Fruit fly (Drosophila melanogaster): ENCODE measurements around the gene CG17270.
A peak's percentile ranks its signal among the peaks of the same experiment; 100 is the strongest.

Gene CG17270

DNA sequence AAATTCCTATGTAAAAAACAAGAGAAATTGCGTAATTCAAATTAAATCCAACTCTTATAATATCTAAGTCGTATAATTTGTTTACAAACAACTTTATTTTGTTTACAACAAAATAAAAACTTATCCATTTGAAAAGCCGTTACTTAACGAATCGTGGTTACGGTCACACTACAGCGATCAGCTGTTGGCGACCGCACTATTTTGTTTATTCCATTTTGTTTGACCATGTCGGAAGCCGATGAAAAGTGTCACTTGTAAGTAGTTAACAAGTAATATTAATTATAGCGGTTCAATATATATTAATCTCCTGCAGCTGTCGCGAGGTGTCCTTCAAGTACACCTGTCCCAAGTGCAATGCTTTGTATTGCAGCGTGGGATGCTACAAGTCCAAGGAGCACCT, 12.2 kb upstream of the CG17270 start, which contains the start of gene CG31223:
CG31223 (plus strand) TSS at position 165 of the 400 bp plus-strand sequence.
- TF ChIP-seq CTCF (optimal IDR thresholded peaks at IDR 0.05) (no peak), CG8478 (optimal IDR thresholded peaks at IDR 0.05) (no peak)

DNA sequence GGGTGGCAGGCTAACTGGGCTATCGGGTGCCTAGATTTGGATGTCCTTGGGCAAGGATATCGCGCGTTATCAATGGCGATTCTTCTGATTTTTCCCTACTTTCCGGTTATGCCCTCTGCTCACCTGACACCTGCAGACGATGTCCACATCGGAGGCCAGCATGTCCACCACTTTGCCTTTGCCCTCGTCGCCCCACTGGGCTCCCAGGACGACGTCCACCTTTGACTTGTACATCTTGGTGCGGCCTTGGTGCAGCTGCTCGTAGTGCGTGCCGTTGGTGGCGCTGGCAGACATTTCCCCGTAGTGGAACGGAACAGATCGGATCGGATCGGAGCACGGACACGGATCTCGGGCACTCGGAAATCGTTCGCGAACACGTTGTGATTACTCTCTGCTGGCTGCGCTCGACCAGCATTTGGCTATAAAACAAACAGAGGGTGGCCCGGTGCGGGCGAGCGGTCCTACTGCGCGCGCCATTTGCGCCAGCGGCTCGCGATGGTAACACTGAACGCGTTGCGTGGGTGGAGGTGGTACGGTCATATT, 11.5 kb upstream of the CG17270 start, which contains the start of gene Adss:
Adss (minus strand) TSS at position 428 of the 543 bp plus-strand sequence.
- TF ChIP-seq CTCF (optimal IDR thresholded peaks at IDR 0.05) = peak; percentile 2 to 8
- no peak for TF ChIP-seq CG8478 (optimal IDR thresholded peaks at IDR 0.05)

DNA sequence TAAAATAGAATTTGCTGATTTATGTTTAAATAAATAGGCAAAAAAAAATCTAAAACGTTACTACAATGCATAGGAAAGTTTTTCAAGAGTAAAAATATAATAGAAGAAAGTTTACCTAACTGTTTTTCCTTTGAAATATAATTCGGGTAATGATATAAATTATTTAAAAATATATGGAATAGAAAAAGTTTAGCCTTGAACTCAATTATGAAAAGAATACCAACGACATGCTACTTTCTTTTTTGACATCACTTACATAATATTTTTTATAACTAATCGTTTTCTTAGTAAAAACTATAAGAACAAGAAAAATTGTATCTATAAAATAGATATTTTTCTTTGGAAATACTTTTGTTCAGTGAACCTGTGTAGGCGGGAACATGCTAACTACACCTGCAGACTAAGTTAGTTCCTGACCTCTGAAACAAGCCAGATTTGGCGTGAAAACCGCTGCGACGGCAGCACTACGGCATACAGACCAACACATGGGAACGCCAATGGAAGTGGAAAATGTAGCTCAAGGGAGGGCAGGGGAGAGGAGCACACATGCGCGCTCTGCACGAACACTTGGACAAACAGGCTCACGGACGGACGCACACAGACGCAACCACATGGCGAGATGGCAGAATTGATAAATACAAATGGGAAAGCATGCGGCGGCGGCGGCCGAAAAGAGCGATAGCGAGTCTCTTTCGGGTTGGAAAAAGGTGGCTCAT, 10.8 kb upstream of the CG17270 start:
- TF ChIP-seq CTCF (optimal IDR thresholded peaks at IDR 0.05) (no peak), CG8478 (optimal IDR thresholded peaks at IDR 0.05) (no peak)

DNA sequence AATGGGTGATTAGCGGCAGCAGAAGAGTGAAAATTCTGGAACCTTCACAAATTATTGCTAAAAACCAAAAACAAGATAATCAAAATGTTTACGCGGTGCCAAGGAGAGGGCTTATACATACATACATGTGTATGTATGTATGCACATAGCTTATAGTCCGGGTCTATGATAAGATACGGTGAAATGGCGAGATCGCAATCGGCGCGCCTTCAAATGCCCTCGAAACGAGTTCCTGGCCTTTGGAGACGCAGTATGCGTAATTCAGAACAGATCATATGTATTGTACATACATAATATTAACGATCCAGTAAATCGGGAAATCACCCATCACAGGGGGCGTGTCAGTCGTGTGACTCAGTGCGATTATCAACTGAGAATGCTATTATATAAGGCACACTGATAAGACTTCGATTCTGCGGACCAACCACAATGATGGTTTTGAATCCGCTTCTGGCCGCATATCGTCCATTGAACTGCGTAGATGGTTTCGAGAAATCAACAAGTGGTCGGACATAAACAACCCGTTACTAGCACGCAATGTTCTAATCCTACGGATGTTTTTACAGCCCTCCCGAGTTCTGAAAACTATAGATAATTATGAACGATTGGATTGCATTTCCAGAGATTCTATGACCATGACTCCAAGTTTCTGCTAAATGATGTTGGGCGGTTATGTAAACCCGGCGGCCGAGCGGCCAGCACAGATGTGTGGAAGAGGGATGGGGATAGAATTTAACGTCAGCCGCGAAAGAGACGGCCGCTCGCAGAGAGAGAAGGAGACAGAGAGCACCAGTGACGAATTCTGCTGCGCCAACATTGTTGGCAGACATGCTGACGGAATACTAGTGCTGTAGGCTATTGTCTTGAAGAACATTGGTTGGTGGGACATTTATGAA, 10.0 kb upstream of the CG17270 start:
- peak in 1 of 2 experiments; percentile 12 for TF ChIP-seq CTCF (optimal IDR thresholded peaks at IDR 0.05)
- TF ChIP-seq CG8478 (optimal IDR thresholded peaks at IDR 0.05) = no peak

DNA sequence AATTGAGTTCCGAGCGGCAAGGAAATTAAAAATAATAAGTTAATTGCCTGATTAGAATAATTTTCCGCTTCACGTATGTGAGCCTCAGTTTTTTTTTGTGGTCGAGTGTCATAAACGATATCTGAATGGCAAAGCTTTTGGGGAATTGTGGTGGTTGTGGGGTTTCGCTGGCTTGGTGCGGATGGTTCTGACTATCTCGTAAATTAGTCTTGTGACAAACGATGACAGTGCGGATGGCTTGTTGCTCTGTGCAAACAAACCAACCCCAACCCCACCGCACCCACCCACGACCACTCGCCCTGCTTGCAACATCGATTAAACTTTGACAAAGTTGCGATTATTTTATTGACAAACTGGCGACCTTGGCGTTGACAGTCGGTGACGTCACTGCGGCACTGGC, 8.2 kb upstream of the CG17270 start:
- no peak for TF ChIP-seq CG8478 (optimal IDR thresholded peaks at IDR 0.05)
- TF ChIP-seq CTCF (optimal IDR thresholded peaks at IDR 0.05) = no peak

DNA sequence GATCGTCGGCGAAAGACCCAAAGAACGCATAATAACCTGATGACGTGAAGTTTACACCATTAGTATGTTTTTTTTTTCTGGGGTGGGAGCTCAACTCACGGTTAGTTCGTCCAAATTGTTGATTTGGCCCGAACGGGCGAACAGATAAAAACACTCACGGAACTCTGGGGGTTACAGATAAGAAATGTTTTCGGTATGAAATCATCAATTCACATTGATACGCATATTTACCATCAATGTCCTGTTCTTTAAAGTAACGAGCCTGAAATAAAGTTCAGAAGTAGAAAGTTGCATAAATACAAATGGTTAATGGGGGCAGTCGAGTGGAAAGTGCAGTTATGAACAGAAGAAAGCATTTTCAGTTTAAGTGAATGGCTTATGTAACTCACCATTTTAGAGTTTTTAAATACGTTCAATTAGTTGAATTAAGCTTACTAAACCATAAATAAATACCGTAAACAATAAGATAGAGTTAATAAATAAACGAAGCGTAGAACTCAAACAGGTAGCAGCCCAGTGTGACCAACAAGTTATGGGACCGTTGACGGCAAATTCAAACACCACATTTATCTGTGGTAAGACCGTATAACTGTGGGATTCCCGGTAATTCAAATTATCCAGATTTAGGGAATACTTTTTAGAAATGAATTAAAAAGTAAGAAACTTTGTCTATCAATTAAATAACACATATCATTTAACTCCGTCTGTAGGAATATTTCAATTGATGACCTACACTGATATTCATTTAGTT, 5.2 kb upstream of the CG17270 start, which contains the start of gene CG17272:
CG17272 (minus strand) TSS at position 536 of the 751 bp plus-strand sequence.
- no peak for TF ChIP-seq CG8478 (optimal IDR thresholded peaks at IDR 0.05)
- no peak for TF ChIP-seq CTCF (optimal IDR thresholded peaks at IDR 0.05)

DNA sequence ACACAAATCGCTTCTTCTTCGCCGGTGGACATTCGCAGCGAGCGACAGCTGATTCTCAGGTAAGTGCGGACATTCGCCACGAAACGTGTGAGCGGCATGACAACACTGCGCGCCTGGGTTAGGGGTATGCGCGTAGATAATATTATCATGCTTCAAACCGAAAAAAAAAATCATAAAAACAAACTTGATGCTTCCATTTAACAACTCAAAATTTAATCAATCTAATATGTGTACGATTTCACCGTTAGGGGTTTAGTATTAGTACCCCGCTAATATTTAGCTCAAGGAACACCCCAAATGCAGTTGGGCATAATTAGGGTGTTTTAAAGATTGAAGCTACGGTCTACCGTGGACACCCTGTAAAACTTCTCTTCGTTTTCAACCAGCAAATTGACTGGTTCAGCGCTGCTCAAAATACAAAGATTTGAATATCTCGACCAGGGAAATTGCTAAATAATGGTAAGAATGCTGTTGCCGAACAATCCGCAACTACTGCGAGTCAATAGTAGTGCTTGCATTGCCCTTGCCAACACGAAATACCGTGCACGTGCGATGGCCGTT, 3.2 kb upstream of the CG17270 start, which contains the start of the genes CG17271 and RpS20:
CG17271 (minus strand) TSS at position 34 of the 561 bp plus-strand sequence.
RpS20 (plus strand) TSS at position 367 of the 561 bp plus-strand sequence.
- TF ChIP-seq CTCF (optimal IDR thresholded peaks at IDR 0.05) = peak; percentile 23 to 49
- no peak for TF ChIP-seq CG8478 (optimal IDR thresholded peaks at IDR 0.05)

DNA sequence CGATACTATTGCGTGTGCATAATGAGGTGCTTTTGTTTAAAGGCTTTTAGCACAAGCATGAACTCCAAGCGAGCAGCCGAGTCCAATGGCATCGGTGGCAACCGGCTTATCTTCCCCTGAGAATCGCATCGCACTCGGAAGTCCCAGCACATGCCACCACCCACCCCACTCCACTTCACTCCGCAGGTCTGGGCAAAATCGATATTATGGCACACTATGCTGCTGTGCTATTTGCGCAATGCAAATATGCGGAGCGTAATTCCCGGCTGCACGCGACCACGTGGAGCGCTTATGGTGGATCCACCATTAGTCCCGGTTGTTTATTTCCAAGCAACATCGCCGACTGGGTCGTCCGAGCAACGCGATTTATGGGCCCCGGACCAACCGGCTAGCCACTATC, 492 bp downstream of the CG17270 start:
- no peak for TF ChIP-seq CTCF (optimal IDR thresholded peaks at IDR 0.05)
- TF ChIP-seq CG8478 (optimal IDR thresholded peaks at IDR 0.05) = no peak

DNA sequence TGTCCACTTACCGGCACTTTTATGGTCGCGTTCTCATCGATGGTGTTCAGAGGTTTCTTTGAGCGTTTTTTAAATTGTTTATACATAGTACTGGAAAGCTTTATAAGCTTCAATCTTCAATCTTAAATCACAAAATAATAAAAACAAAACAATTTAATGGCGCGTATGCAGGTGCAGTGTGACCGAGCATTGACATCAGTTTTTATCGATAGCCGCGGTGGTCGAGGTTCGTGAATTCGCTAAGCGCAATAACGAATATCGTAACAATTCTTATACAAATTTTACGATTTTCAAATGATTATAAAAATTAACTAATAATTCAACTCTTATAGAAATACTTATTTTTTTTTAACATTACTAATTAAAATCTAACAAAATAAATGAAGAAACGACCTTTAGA, 2.7 kb downstream of the CG17270 start, which contains the start of gene Fancd2:
Fancd2 (minus strand) TSS at position 183 of the 400 bp plus-strand sequence.
- no peak for TF ChIP-seq CG8478 (optimal IDR thresholded peaks at IDR 0.05)
- TF ChIP-seq CTCF (optimal IDR thresholded peaks at IDR 0.05) = peak in 1 of 2 experiments; percentile 40

DNA sequence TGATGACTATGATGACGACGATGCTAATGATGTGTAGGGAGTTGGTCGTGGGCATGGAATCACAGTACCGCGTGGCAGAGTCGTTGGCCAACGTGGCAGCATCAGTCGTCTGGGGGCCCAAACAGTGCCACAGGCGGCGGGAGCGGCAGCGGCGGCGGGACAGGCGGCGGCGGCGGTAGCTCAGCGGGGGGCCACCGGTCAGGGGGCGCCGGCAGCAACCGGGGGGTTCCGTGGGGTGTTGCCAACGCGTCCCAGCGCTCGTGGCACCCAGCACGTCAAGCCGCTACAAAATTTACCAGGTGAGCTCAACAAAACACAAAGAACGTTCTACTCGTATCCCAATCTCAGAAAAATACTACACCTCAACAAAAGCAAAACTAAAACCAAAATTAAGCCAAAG, 16.5 kb downstream of the CG17270 start:
- TF ChIP-seq CTCF (optimal IDR thresholded peaks at IDR 0.05) = no peak
- TF ChIP-seq CG8478 (optimal IDR thresholded peaks at IDR 0.05) = no peak

DNA sequence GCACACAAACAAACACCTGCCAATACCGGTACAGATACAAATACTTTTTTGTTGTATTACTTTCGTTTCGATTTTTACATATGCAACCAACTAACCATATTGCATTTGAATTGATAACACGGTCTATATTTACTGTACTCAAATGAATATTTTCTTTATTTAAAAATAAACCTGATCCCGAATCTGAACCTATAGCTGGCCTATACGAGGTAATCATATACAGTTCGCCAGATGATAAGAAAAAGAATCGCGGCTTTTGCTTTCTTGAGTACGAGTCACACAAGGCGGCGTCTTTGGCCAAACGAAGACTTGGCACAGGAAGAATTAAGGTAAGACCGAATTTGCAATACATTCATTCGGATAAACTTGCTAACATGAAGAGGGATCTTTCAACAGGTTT, 21.8 kb downstream of the CG17270 start:
- TF ChIP-seq CG8478 (optimal IDR thresholded peaks at IDR 0.05) (no peak), CTCF (optimal IDR thresholded peaks at IDR 0.05) (no peak)

DNA sequence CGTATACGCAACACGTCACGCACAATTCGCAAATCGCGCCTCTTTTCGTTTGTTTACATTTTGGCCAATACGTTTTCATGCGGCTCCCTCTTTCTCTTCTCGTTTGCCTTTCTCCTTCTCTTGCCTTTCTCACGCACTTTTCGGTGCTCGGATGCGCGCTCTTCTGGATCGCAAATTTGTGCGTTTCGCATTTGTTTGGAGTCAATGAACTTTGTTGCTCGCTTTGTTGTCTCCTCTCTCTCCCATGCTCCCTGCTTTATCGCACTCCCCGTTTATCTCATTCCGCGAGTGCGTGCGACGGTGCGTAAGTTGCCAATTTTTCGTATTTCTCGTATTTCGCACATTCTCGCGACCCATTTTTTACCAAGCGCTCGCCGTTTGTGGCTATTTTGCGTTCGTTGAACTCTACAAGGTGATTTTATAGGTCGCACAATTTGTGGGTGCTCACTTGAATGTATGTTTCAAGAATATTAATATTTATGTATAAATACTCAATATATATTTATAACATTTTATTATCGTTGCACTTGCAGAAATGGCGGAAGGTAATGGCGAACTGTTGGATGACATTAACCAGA, 27.4 kb downstream of the CG17270 start:
- TF ChIP-seq CTCF (optimal IDR thresholded peaks at IDR 0.05) (no peak), CG8478 (optimal IDR thresholded peaks at IDR 0.05) (no peak)

DNA sequence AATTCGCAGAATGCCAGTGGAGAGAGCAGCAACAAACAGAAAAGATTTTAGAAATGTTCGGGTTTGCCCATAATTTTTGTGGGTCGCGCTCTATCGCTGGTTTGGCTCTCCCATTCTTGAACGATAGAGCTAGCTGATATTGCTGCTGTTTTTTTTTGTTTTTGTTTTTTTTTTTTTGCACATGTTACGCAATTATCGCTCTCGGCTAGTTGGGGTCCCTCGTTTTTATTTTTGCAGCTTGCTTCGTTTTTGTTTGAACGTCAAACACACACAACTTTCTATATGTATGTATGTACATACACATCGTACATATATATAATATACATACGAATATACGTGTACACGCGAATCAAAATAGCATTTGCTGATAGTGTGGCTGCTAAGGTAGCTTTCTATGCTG, 28.3 kb downstream of the CG17270 start:
- TF ChIP-seq CG8478 (optimal IDR thresholded peaks at IDR 0.05) = no peak
- TF ChIP-seq CTCF (optimal IDR thresholded peaks at IDR 0.05) = no peak

DNA sequence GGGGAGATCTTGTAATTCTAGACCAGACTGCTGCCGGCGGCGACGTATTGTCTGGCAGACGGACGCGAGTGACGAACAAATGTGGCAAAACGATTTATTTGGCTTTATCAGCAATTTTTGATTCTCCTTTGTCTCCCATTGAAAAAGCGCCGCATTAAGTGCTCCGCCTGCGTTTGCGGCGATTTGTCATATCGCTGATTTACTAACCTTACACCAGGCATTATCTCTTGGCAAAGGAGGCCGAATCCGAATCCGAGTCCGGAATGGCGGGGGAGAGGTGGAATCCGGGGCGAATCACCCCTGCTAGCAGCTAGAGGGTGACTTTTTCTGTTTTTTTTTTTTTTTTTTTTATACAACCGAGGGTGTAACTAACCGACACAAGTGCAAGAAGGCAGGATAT, 30.2 kb downstream of the CG17270 start:
- no peak for TF ChIP-seq CG8478 (optimal IDR thresholded peaks at IDR 0.05)
- TF ChIP-seq CTCF (optimal IDR thresholded peaks at IDR 0.05) = no peak
